Worm (Caenorhabditis elegans) whole organism, young adult: ENCODE data around the gene adbp-1.

Experiments used
- B0035.1 ChIP-seq: sonication (generic microtip); optimal IDR thresholded peaks from 2 replicates; lab custom pipeline; 2016; ENCODE audit warnings: missing genetic modification characterization, mild to moderate bottlenecking, missing compliant biosample characterization, missing genotype, missing genetic modification reagents
- C17E4.6 ChIP-seq: fragments of 200-800 bp; sonication (Bioruptor generic); IDR thresholded peaks from 2 replicates; pipeline ENCODE4 v1.3.6; 2022; ENCODE audit warnings: missing genetic modification reagents, missing genetic modification characterization, missing compliant biosample characterization
- F22D6.2 ChIP-seq: sonication (generic microtip); optimal IDR thresholded peaks from 2 replicates; lab custom pipeline; 2016; ENCODE audit warnings: mild to moderate bottlenecking, missing genetic modification characterization, missing compliant biosample characterization
- F37B4.10 ChIP-seq: fragments of 200-800 bp; sonication (Bioruptor generic); IDR thresholded peaks from 2 replicates; pipeline ENCODE4 v1.3.6; 2022; ENCODE audit warnings: missing genetic modification characterization, missing compliant biosample characterization
- F52B5.7 ChIP-seq: sonication (generic microtip); optimal IDR thresholded peaks from 2 replicates; lab custom pipeline; 2016; ENCODE audit warnings: mild to moderate bottlenecking, missing genetic modification characterization, missing compliant biosample characterization
- F55B11.4 ChIP-seq: sonication (generic microtip); optimal IDR thresholded peaks from 2 replicates; lab custom pipeline; 2016; ENCODE audit warnings: missing compliant biosample characterization, missing genetic modification characterization, borderline replicate concordance; ENCODE audit not compliant: insufficient read depth
- F57C9.4 ChIP-seq: sonication (generic microtip); optimal IDR thresholded peaks from 2 replicates; lab custom pipeline; 2017; ENCODE audit warnings: mild to moderate bottlenecking, missing genetic modification characterization, missing compliant biosample characterization
- Y53F4B.3 ChIP-seq: fragments of 200-800 bp; sonication (Bioruptor generic); IDR thresholded peaks from 2 replicates; pipeline ENCODE4 v1.3.6; 2022; ENCODE audit warnings: missing genetic modification reagents, missing genetic modification characterization, missing compliant biosample characterization
- Y56A3A.18 ChIP-seq: fragments of 200-800 bp; sonication (Bioruptor generic); IDR thresholded peaks from 2 replicates; pipeline ENCODE4 v1.3.6; 2022; ENCODE audit warnings: missing genetic modification reagents, missing genetic modification characterization, missing compliant biosample characterization
- Y95B8A.8 ChIP-seq: fragments of 200-800 bp; sonication (Bioruptor generic); IDR thresholded peaks from 2 replicates; pipeline ENCODE4 v1.3.6; 2022; ENCODE audit warnings: missing genetic modification reagents, missing genetic modification characterization, missing compliant biosample characterization
- bed-2 ChIP-seq: fragments of 200-800 bp; sonication (Bioruptor generic); IDR thresholded peaks from 2 replicates; pipeline ENCODE4 v1.3.6; 2022; ENCODE audit warnings: missing genetic modification reagents, missing genetic modification characterization, missing compliant biosample characterization
- ceh-91 ChIP-seq: fragments of 200-800 bp; sonication (Bioruptor generic); IDR thresholded peaks from 2 replicates; pipeline ENCODE4 v1.3.6; 2022; ENCODE audit warnings: missing genetic modification reagents, missing genetic modification characterization, missing compliant biosample characterization
- chd-7 ChIP-seq: sonication (generic microtip); optimal IDR thresholded peaks from 2 replicates; lab custom pipeline; 2016; ENCODE audit warnings: mild to moderate bottlenecking, missing genetic modification characterization, moderate library complexity, missing compliant biosample characterization
- dox-1 ChIP-seq: fragments of 200-800 bp; sonication (Bioruptor generic); IDR thresholded peaks from 2 replicates; pipeline ENCODE4 v1.3.6; 2022; ENCODE audit warnings: missing genetic modification reagents, missing genetic modification characterization, missing compliant biosample characterization
- efl-1 ChIP-seq: fragments of 150-350 bp; optimal IDR thresholded peaks from 2 replicates; lab custom pipeline; 2014; ENCODE audit warnings: missing biosample characterization, missing genetic modification reagents, missing genetic modification characterization
- hmg-1.2 ChIP-seq: fragments of 200-800 bp; sonication (Bioruptor generic); IDR thresholded peaks from 2 replicates; pipeline ENCODE4 v1.3.6; 2022; ENCODE audit warnings: missing genetic modification reagents, missing genetic modification characterization, missing compliant biosample characterization
- hmg-20 ChIP-seq: fragments of 200-800 bp; sonication (Bioruptor generic); IDR thresholded peaks from 2 replicates; pipeline ENCODE4 v1.3.6; 2022; ENCODE audit warnings: missing genetic modification reagents, missing genetic modification characterization, missing compliant biosample characterization
- lag-1 ChIP-seq: fragments of 200-800 bp; sonication (Bioruptor generic); IDR thresholded peaks from 2 replicates; pipeline ENCODE4 v1.3.6; 2022; ENCODE audit warnings: missing genetic modification reagents, missing genetic modification characterization, missing compliant biosample characterization
- let-526 ChIP-seq: fragments of 200-800 bp; sonication (Bioruptor generic); IDR thresholded peaks from 2 replicates; pipeline ENCODE4 v1.3.6; 2022; ENCODE audit warnings: missing genetic modification reagents, missing genetic modification characterization, missing compliant biosample characterization
- let-607 ChIP-seq, 2 experiments: fragments of 200-800 bp in 1 of 2; sonication (Bioruptor generic) in 1 of 2; sonication (generic microtip) in 1 of 2; optimal IDR thresholded peaks; 2 replicates each; lab custom pipeline; 2016 to 2018; ENCODE audit warnings: mild to moderate bottlenecking in 2 of 2, missing compliant biosample characterization in 2 of 2, missing genetic modification characterization in 2 of 2, moderate library complexity in 2 of 2, missing genotype in 1 of 2
- lin-40 ChIP-seq: sonication (generic microtip); optimal IDR thresholded peaks from 2 replicates; lab custom pipeline; 2016; ENCODE audit warnings: missing genetic modification characterization, mild to moderate bottlenecking, missing compliant biosample characterization, missing genotype, missing genetic modification reagents
- lin-54 ChIP-seq: fragments of 200-800 bp; sonication (Bioruptor generic); optimal IDR thresholded peaks from 2 replicates; lab custom pipeline; 2018; ENCODE audit warnings: mild to moderate bottlenecking, missing genetic modification characterization, missing compliant biosample characterization
- nfyb-1 ChIP-seq: fragments of 200-800 bp; sonication (Bioruptor generic); IDR thresholded peaks from 2 replicates; pipeline ENCODE4 v1.3.6; 2022; ENCODE audit warnings: missing genetic modification reagents, missing genetic modification characterization, missing compliant biosample characterization
- nhr-80 ChIP-seq: sonication (generic microtip); optimal IDR thresholded peaks from 2 replicates; lab custom pipeline; 2016; ENCODE audit warnings: missing genetic modification characterization, missing compliant biosample characterization
- rcor-1 ChIP-seq: fragments of 200-800 bp; sonication (Bioruptor generic); IDR thresholded peaks from 2 replicates; pipeline ENCODE4 v1.3.6; 2022; ENCODE audit warnings: missing genetic modification reagents, missing genetic modification characterization, missing compliant biosample characterization
- snpc-1.3 ChIP-seq: sonication (generic microtip); optimal IDR thresholded peaks from 2 replicates; lab custom pipeline; 2017; ENCODE audit warnings: missing genetic modification characterization, mild to moderate bottlenecking, missing compliant biosample characterization, antibody characterized with exemption, moderate library complexity, missing genotype, missing genetic modification reagents; ENCODE audit not compliant: insufficient read depth
- snpc-3.4 ChIP-seq: sonication (generic microtip); optimal IDR thresholded peaks from 2 replicates; lab custom pipeline; 2017; ENCODE audit warnings: missing genetic modification characterization, mild to moderate bottlenecking, missing compliant biosample characterization, antibody characterized with exemption, moderate library complexity, missing genotype, missing genetic modification reagents
- unc-62 ChIP-seq: fragments of 150-350 bp; optimal IDR thresholded peaks from 2 replicates; lab custom pipeline; 2014; ENCODE audit warnings: missing biosample characterization, missing genetic modification reagents, missing genetic modification characterization
- zim-3 ChIP-seq: sonication (generic microtip); optimal IDR thresholded peaks from 2 replicates; lab custom pipeline; 2017; ENCODE audit warnings: mild to moderate bottlenecking, missing genetic modification characterization, moderate library complexity, missing compliant biosample characterization
- ztf-26 ChIP-seq: sonication (generic microtip); optimal IDR thresholded peaks from 2 replicates; lab custom pipeline; 2017; ENCODE audit warnings: missing genetic modification characterization, missing compliant biosample characterization
- ztf-3 ChIP-seq: fragments of 200-800 bp; sonication (Bioruptor generic); optimal IDR thresholded peaks from 2 replicates; lab custom pipeline; 2018; ENCODE audit warnings: mild to moderate bottlenecking, missing genetic modification characterization, missing compliant biosample characterization

adbp-1 gene

DNA sequence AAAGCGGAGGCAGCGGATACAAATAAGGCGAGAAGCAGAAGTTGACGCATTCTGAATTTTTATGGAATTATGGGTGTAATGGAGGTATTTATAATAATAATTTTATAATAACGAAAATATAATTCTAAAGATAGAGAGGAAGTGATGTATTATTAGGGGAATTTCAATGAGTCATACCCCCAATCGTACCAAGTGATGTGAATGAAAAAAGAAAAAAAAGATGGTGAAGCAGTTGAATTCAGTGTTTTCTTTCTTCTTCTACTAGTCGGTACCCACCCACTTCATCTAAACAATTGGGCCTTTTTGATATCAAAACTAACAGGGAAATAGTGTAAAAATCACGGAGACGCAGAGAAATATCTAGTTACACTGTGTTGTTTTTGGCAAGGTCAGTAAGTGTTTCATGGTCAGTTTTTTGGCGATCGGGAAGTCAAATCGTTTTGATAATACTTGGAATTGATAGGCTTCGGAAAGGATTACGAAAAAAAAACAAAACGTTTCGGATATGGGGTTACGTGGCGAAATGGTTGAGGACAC lies 42.8 kb downstream of the adbp-1 start, which contains the start of gene ttr-18:
Gene ttr-18 (minus strand): TSS at position 51 of the 537 bp plus-strand sequence.
- TF ChIP-seq hmg-1.2 (GFP tag; lab: Robert Waterston, UW) (peak; percentile 47; the same call in 1 of the 2 replicates), ztf-3 (GFP tag; lab: Kevin White, UChicago) (no peak)
- TF ChIP-seq, all 124 proteins: peak for 1

DNA sequence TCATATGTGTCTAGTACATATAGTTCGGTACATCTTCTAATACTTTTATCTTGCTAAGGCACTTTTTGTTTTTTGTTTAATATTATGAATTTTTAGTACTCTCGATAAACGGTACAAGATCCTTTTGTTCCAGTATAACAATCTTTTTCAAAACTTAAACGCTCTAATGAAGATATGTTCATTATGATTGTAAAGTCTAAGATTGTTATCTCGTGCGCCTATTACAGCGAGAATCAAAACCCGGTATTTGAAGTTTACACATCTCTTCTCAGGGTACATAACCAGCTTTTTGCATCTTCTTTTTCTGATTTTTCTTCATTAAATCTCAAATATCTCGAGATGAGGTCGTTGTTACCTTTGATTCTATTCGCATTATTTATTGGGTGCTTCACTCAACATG lies 44.0 kb downstream of the adbp-1 start, which contains the start of gene B0334.13:
Gene B0334.13 (plus strand): TSS at position 301 of the 400 bp plus-strand sequence.
- TF ChIP-seq rcor-1 (GFP tag; lab: Robert Waterston, UW) (no peak), zim-3 (tag; lab: Kevin White, UChicago) (no peak), Y53F4B.3 (GFP tag; lab: Robert Waterston, UW) (no peak), let-607 (tag; optimal IDR thresholded peaks at IDR 0.05; lab: Kevin White, UChicago) (no peak), Y56A3A.18 (GFP tag; lab: Robert Waterston, UW) (no peak), B0035.1 (tag; lab: Kevin White, UChicago) (no peak)

DNA sequence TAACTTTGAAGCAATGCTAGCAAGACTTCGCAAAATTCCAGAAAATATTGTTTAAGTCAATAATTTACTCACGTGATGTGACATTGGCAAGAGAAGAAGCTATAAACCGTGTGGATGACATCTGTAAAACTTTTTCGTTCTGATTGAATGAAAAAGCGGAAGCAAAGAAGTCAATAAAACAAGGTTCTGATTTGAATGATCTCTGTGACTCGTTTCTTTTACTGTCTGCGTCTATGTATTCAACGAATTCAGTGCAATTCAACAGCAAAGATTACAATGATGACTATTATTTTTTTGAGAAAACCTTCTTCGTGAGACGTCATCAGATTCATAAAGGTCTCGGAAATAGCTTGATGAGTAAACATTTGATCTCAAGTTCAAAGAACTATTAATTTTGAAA lies 48.9 kb downstream of the adbp-1 start, which contains the start of gene hacl-1:
Gene hacl-1 (minus strand): TSS at position 121 of the 400 bp plus-strand sequence.
- TF ChIP-seq Y95B8A.8 (GFP tag; lab: Robert Waterston, UW), result no peak
- no peak for TF ChIP-seq dox-1
- no peak for TF ChIP-seq ztf-3 (GFP tag; lab: Kevin White, UChicago)
- peak; percentile 6 for TF ChIP-seq lin-54 (GFP tag; lab: Kevin White, UChicago)
- TF ChIP-seq ceh-91 (GFP tag; lab: Robert Waterston, UW), result no peak
- TF ChIP-seq F55B11.4 (tag; lab: Kevin White, UChicago), result no peak
- TF ChIP-seq rcor-1 (GFP tag; lab: Robert Waterston, UW), result no peak
- TF ChIP-seq nfyb-1, result 0 out of 2 replicates have a peak, but pooled peaks have one; percentile 15
- no peak for TF ChIP-seq Y56A3A.18 (GFP tag; lab: Robert Waterston, UW)
- TF ChIP-seq C17E4.6 (GFP tag; lab: Robert Waterston, UW), result no peak
- no peak for TF ChIP-seq snpc-3.4 (tag; lab: Kevin White, UChicago)
- TF ChIP-seq F57C9.4 (tag; lab: Kevin White, UChicago), result no peak
- peak; percentile 21 for TF ChIP-seq nhr-80 (tag; lab: Kevin White, UChicago)
- TF ChIP-seq efl-1 (GFP tag; lab: Kevin White, UChicago), result no peak
- TF ChIP-seq let-526 (GFP tag; lab: Robert Waterston, UW), result no peak
- no peak for TF ChIP-seq F22D6.2
- TF ChIP-seq ztf-26 (tag; lab: Kevin White, UChicago), result no peak
- TF ChIP-seq lag-1 (GFP tag; lab: Robert Waterston, UW), result no peak
- TF ChIP-seq let-607 (tag; optimal IDR thresholded peaks at IDR 0.05; lab: Kevin White, UChicago), result no peak
- TF ChIP-seq unc-62 (GFP tag; lab: Kevin White, UChicago), result no peak
- no peak for TF ChIP-seq snpc-1.3
- TF ChIP-seq chd-7 (tag; lab: Kevin White, UChicago), result no peak
- TF ChIP-seq bed-2, result no peak
- peak; percentile 9 for TF ChIP-seq lin-40
- TF ChIP-seq hmg-20 (GFP tag; lab: Robert Waterston, UW), result no peak
- TF ChIP-seq F37B4.10 (GFP tag; lab: Robert Waterston, UW), result no peak
- TF ChIP-seq F52B5.7, result no peak
